Worm (Caenorhabditis elegans): ENCODE data around the gene daf-4.

The daf-4 gene

DNA sequence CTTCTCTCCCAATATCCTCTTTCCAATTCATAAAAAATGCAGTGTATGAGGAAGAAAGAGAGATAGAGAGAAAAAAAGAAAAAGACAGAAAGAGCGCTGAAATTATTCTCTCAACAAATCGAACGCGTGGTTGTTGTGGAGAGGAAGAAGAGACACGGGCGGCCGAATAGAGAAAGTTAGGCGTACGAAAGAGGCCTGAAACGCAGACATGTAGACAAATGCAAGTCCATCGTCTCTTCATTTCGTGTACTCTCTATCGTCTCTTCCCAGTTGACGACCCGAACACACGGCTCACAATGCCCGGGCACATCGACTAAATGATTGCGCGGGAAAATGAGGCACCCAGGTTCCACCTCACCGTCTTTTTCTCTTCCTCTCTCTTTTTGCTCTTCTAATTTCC lies 3.7 kb upstream of the daf-4 start (continued):
- no peak for TF ChIP-seq snpc-3.4 (tag; optimal IDR thresholded peaks at IDR 0.05)
- TF ChIP-seq F37B4.10 (GFP tag; IDR thresholded peaks at IDR 0.05), result no peak
- TF ChIP-seq zfh-2 (GFP tag; conservative IDR thresholded peaks at IDR 0.05), result peak; percentile 86
- TF ChIP-seq rcor-1 (GFP tag; IDR thresholded peaks at IDR 0.05), result 0 out of 2 replicates have a peak, but pooled peaks have one; percentile 23
- TF ChIP-seq madf-3 (GFP tag; IDR thresholded peaks at IDR 0.05), result no peak
- no peak; the same call in 1 of the 2 replicates for TF ChIP-seq lin-26 (GFP tag; IDR thresholded peaks at IDR 0.05)
- no peak for TF ChIP-seq Y56A3A.18 (GFP tag; IDR thresholded peaks at IDR 0.05)
- TF ChIP-seq Y53F4B.3 (GFP tag; IDR thresholded peaks at IDR 0.05), result no peak
- peak; percentile 93 for TF ChIP-seq hmg-1.2 (GFP tag; IDR thresholded peaks at IDR 0.05)
- TF ChIP-seq nfya-2 (GFP tag; IDR thresholded peaks at IDR 0.05), result no peak
- TF ChIP-seq ceh-91 (GFP tag; IDR thresholded peaks at IDR 0.05), result no peak
- TF ChIP-seq die-1 (tag; optimal IDR thresholded peaks at IDR 0.05), result peak; percentile 29
- no peak for TF ChIP-seq let-526 (GFP tag; IDR thresholded peaks at IDR 0.05)
- TF ChIP-seq Y95B8A.8 (GFP tag; IDR thresholded peaks at IDR 0.05), result no peak
- no peak for TF ChIP-seq attf-3 (GFP tag; conservative IDR thresholded peaks at IDR 0.05)
- no peak for TF ChIP-seq mxl-1 (tag; optimal IDR thresholded peaks at IDR 0.05)
- TF ChIP-seq hsf-1 (GFP tag; IDR thresholded peaks at IDR 0.05), result no peak
- no peak for TF ChIP-seq nhr-120 (GFP tag; IDR thresholded peaks at IDR 0.05)
- peak; percentile 22 for TF ChIP-seq snpc-4 (GFP tag; optimal IDR thresholded peaks at IDR 0.05)
- TF ChIP-seq snpc-4 (tag; optimal IDR thresholded peaks at IDR 0.05), result peak in 3 of 4 experiments; percentile 20 to 50 (median 48)
- TF ChIP-seq nhr-80 (tag; optimal IDR thresholded peaks at IDR 0.05), result peak; percentile 96
- TF ChIP-seq egl-44 (GFP tag; IDR thresholded peaks at IDR 0.05), result no peak
- no peak for TF ChIP-seq F57A8.1 (GFP tag; optimal IDR thresholded peaks at IDR 0.05)
- peak; percentile 24 for TF ChIP-seq lin-54 (GFP tag; optimal IDR thresholded peaks at IDR 0.05)
- TF ChIP-seq nhr-27 (tag; optimal IDR thresholded peaks at IDR 0.05), result no peak
- peak; percentile 8; the same call in 1 of the 2 replicates for TF ChIP-seq D2030.7 (GFP tag; IDR thresholded peaks at IDR 0.05)
- no peak for TF ChIP-seq snpc-1.1 (tag; optimal IDR thresholded peaks at IDR 0.05; ENCODE audit: insufficient read depth)
- no peak for TF ChIP-seq tbp1 (GFP tag; optimal IDR thresholded peaks at IDR 0.05)
- TF ChIP-seq efl-1 (GFP tag; optimal IDR thresholded peaks at IDR 0.05), result peak; percentile 47
- TF ChIP-seq mel-28 (tag; optimal IDR thresholded peaks at IDR 0.05; ENCODE audit: borderline replicate concordance), result no peak
- TF ChIP-seq lin-35 (GFP tag; optimal IDR thresholded peaks at IDR 0.05), result peak in 1 of 3 experiments; percentile 34
- TF ChIP-seq ceh-27 (GFP tag; optimal IDR thresholded peaks at IDR 0.05), result peak; percentile 27
- no peak for TF ChIP-seq T07F8.4 (tag; optimal IDR thresholded peaks at IDR 0.05)
- no peak for TF ChIP-seq ceh-58 (GFP tag; IDR thresholded peaks at IDR 0.05)
- TF ChIP-seq lir-1 (GFP tag; conservative IDR thresholded peaks at IDR 0.05), result no peak
- no peak for TF ChIP-seq ztf-6 (GFP tag; IDR thresholded peaks at IDR 0.05)
- no peak for TF ChIP-seq F49E8.2 (tag; optimal IDR thresholded peaks at IDR 0.05; ENCODE audit: insufficient read depth)
- no peak for TF ChIP-seq zim-3 (tag; optimal IDR thresholded peaks at IDR 0.05)
- peak; percentile 17 for TF ChIP-seq nhr-90 (tag; optimal IDR thresholded peaks at IDR 0.05)
- peak; percentile 82 for TF ChIP-seq attf-5 (GFP tag; optimal IDR thresholded peaks at IDR 0.05)
- TF ChIP-seq F33H1.4 (GFP tag; IDR thresholded peaks at IDR 0.05), result no peak

Measured in whole organism, young adult.